Fruit fly (Drosophila melanogaster): ENCODE results near the gene Rop.

Gene Rop

dm6 chr3L:4133724-4134678 lies 4.8 kb downstream of the Rop start, which contains the start of gene ens (continued):
- TF ChIP-seq CG7987 (GFP tag; optimal IDR thresholded peaks at IDR 0.05), result no peak
- TF ChIP-seq sens-2 (GFP tag; IDR thresholded peaks at IDR 0.05), result no peak
- peak; percentile 21 for TF ChIP-seq BtbVII (GFP tag; optimal IDR thresholded peaks at IDR 0.05)
- no peak for TF ChIP-seq CG12942 (GFP tag; optimal IDR thresholded peaks at IDR 0.05)
- no peak for TF ChIP-seq row (GFP tag; IDR thresholded peaks at IDR 0.05)
- TF ChIP-seq CG8944 (GFP tag; optimal IDR thresholded peaks at IDR 0.05), result no peak
- TF ChIP-seq CG11456 (GFP tag; IDR thresholded peaks at IDR 0.05), result no peak
- no peak for TF ChIP-seq pnt (GFP tag; optimal IDR thresholded peaks at IDR 0.05)
- no peak for TF ChIP-seq seq (GFP tag; IDR thresholded peaks at IDR 0.05)
- peak; percentile 42; the same call in 1 of the 2 replicates for TF ChIP-seq E2f2 (GFP tag; IDR thresholded peaks at IDR 0.05)
- TF ChIP-seq Lhr (GFP tag; optimal IDR thresholded peaks at IDR 0.05), result no peak
- no peak for TF ChIP-seq CTCF (GFP tag; optimal IDR thresholded peaks at IDR 0.05)
- TF ChIP-seq B-H2 (GFP tag; optimal IDR thresholded peaks at IDR 0.05), result no peak
- TF ChIP-seq sens (GFP tag), result peak; percentile 82
- TF ChIP-seq CG10979 (tag; optimal IDR thresholded peaks at IDR 0.05), result no peak
- no peak for TF ChIP-seq CG30020 (tag; optimal IDR thresholded peaks at IDR 0.05)
- TF ChIP-seq Usf (GFP tag; optimal IDR thresholded peaks at IDR 0.05), result no peak
- peak; percentile 10; the same call in 1 of the 2 replicates for TF ChIP-seq chm (GFP tag; IDR thresholded peaks at IDR 0.05)
- no peak for TF ChIP-seq btn (GFP tag; optimal IDR thresholded peaks at IDR 0.05)
- TF ChIP-seq bbx (GFP tag; IDR thresholded peaks at IDR 0.05; ENCODE audit: partially characterized antibody), result 0 out of 2 replicates have a peak, but pooled peaks have one; percentile 32
- TF ChIP-seq MESR4 (GFP tag; optimal IDR thresholded peaks at IDR 0.05), result peak; percentile 94
- TF ChIP-seq Jarid2 (GFP tag; optimal IDR thresholded peaks at IDR 0.05), result no peak
- TF ChIP-seq vvl (GFP tag; IDR thresholded peaks at IDR 0.05), result no peak
- peak; percentile 39 for TF ChIP-seq CG17186 (GFP tag; optimal IDR thresholded peaks at IDR 0.05)
- no peak for TF ChIP-seq Abd-B (GFP tag; optimal IDR thresholded peaks at IDR 0.05)
- TF ChIP-seq sisA (GFP tag; IDR thresholded peaks at IDR 0.05), result no peak
- no peak; the same call in 2 of the 3 replicates for TF ChIP-seq CG34422 (GFP tag; IDR thresholded peaks at IDR 0.05)
- no peak for TF ChIP-seq mld (GFP tag; IDR thresholded peaks at IDR 0.05; ENCODE audit: partially characterized antibody)
- TF ChIP-seq CG14050 (GFP tag; IDR thresholded peaks at IDR 0.05), result no peak
- peak; percentile 7 for TF ChIP-seq CG33213 (GFP tag; optimal IDR thresholded peaks at IDR 0.05)
- TF ChIP-seq CG10543 (GFP tag; optimal IDR thresholded peaks at IDR 0.05), result peak; percentile 37
- TF ChIP-seq Ets97D (GFP tag; optimal IDR thresholded peaks at IDR 0.05), result peak; percentile 28
- peak; percentile 20 for TF ChIP-seq CG17385 (GFP tag; optimal IDR thresholded peaks at IDR 0.05)
- no peak for TF ChIP-seq CG11695 (GFP tag; IDR thresholded peaks at IDR 0.05)
- TF ChIP-seq CG6254 (GFP tag; optimal IDR thresholded peaks at IDR 0.05), result no peak
- TF ChIP-seq CG7928 (GFP tag; optimal IDR thresholded peaks at IDR 0.05), result no peak
- TF ChIP-seq phol (tag; optimal IDR thresholded peaks at IDR 0.05), result peak; percentile 72
- TF ChIP-seq CG7745 (tag; optimal IDR thresholded peaks at IDR 0.05), result no peak
- no peak for TF ChIP-seq pum (GFP tag; optimal IDR thresholded peaks at IDR 0.05)
- TF ChIP-seq CG10654 (GFP tag; optimal IDR thresholded peaks at IDR 0.05), result no peak
- peak; percentile 47 for TF ChIP-seq MBD-R2 (GFP tag; IDR thresholded peaks at IDR 0.05)
- TF ChIP-seq esg (GFP tag; conservative IDR thresholded peaks at IDR 0.05), result no peak
- peak; percentile 22 for TF ChIP-seq CG12299 (tag; optimal IDR thresholded peaks at IDR 0.05)
- TF ChIP-seq Fer2 (tag; optimal IDR thresholded peaks at IDR 0.05), result no peak
- TF ChIP-seq YL-1 (GFP tag; optimal IDR thresholded peaks at IDR 0.05), result peak; percentile 78
- no peak for TF ChIP-seq ci (GFP tag; IDR thresholded peaks at IDR 0.05)
- no peak for TF ChIP-seq CG17361 (GFP tag; IDR thresholded peaks at IDR 0.05)
- TF ChIP-seq gfzf (GFP tag; optimal IDR thresholded peaks at IDR 0.05), result peak; percentile 91
- peak; percentile 3 for TF ChIP-seq CG17829 (tag; optimal IDR thresholded peaks at IDR 0.05)
